Fruit fly (Drosophila melanogaster) ovary, adult (tissue): ENCODE results near the gene Bsg.

ENCODE experiments used
- CG17801 ChIP-seq: fragments of 200-800 bp; optimal IDR thresholded peaks from 2 replicates; lab custom pipeline; 2019; ENCODE audit warnings: missing biosample characterization, mild to moderate bottlenecking, missing genetic modification characterization, moderate library complexity; ENCODE audit not compliant: partially characterized antibody

Bsg gene

dm6 chr2L:8083413-8083426 lies at the start of gene Bsg:
Gene Bsg (plus strand): TSS chr2L:8083420.
- TF ChIP-seq CG17801 (GFP tag; lab: Kevin White, UChicago), result no peak

dm6 chr2L:8033756-8034155 lies 49.5 kb upstream of the Bsg start:
- TF ChIP-seq CG17801 (GFP tag; lab: Kevin White, UChicago), result no peak

dm6 chr2L:8034734-8035133 lies 48.5 kb upstream of the Bsg start:
- peak; percentile 26 for TF ChIP-seq CG17801 (GFP tag; lab: Kevin White, UChicago)

dm6 chr2L:8039688-8040087 lies 43.5 kb upstream of the Bsg start, which contains the start of gene CG7367:
Gene CG7367 (minus strand): TSS chr2L:8039788.
- TF ChIP-seq CG17801 (GFP tag; lab: Kevin White, UChicago), result no peak

- TF ChIP-seq CG17801 (GFP tag; lab: Kevin White, UChicago), result no peak
Measured at dm6 chr2L:8040872-8041271, 42.3 kb upstream of the Bsg start, which contains the start of gene CCDC53. Gene CCDC53 (plus strand): TSS chr2L:8041106.

dm6 chr2L:8042645-8043281 lies 40.5 kb upstream of the Bsg start, which contains the start of gene RpL36A:
Gene RpL36A (minus strand): TSS chr2L:8042909.
- TF ChIP-seq CG17801 (GFP tag; lab: Kevin White, UChicago), result peak; percentile 65

dm6 chr2L:8043282-8043668 lies 39.9 kb upstream of the Bsg start, which contains the start of gene Megf8:
Gene Megf8 (plus strand): TSS chr2L:8043471.
- peak; percentile 7 for TF ChIP-seq CG17801 (GFP tag; lab: Kevin White, UChicago)

- TF ChIP-seq CG17801 (GFP tag; lab: Kevin White, UChicago), result peak; percentile 65
Measured at dm6 chr2L:8071112-8071976, 11.9 kb upstream of the Bsg start, which contains the start of gene poe. Gene poe (minus strand): TSS chr2L:8071624.

dm6 chr2L:8072692-8073091 lies 10.5 kb upstream of the Bsg start, which contains the start of the genes MED20 and Trf:
Gene MED20 (minus strand): TSS chr2L:8072848.
Gene Trf (plus strand): TSS chr2L:8072895.
- no peak for TF ChIP-seq CG17801 (GFP tag; lab: Kevin White, UChicago)

- TF ChIP-seq CG17801 (GFP tag; lab: Kevin White, UChicago), result no peak
Measured at dm6 chr2L:8080645-8081044, 2.6 kb upstream of the Bsg start.

dm6 chr2L:8081640-8082485 lies 1.4 kb upstream of the Bsg start:
- no peak for TF ChIP-seq CG17801 (GFP tag; lab: Kevin White, UChicago)

dm6 chr2L:8082692-8083412 lies 368 bp upstream of the Bsg start, which contains the start of gene Mcr:
Gene Mcr (minus strand): TSS chr2L:8082982.
- TF ChIP-seq CG17801 (GFP tag; lab: Kevin White, UChicago), result peak; percentile 14

dm6 chr2L:8083427-8084295 lies 441 bp downstream of the Bsg start:
- TF ChIP-seq CG17801 (GFP tag; lab: Kevin White, UChicago), result no peak
